Fruit fly (Drosophila melanogaster): ENCODE results near the gene heca.

- no peak for TF ChIP-seq CG8478 (optimal IDR thresholded peaks at IDR 0.05)
- no peak for TF ChIP-seq CTCF (optimal IDR thresholded peaks at IDR 0.05)
Observed at dm6 chr3R:30295022-30295421, 17.3 kb downstream of the heca start.

Data from S2 (cell line).